Fruit fly (Drosophila melanogaster) whole organism, adult: ENCODE data around the gene RpL35.
A peak's percentile ranks its signal among the peaks of the same experiment; 100 is the strongest.

ENCODE experiments used
- CG11617 ChIP-seq: fragments of 200-800 bp; sonication (Bioruptor generic); optimal IDR thresholded peaks from 2 replicates; lab custom pipeline; 2017; ENCODE audit warnings: mild to moderate bottlenecking, missing biosample characterization, missing genetic modification reagents, missing genetic modification characterization
- CG12768 ChIP-seq: fragments of 200-800 bp; sonication (Bioruptor generic); optimal IDR thresholded peaks from 2 replicates; lab custom pipeline; 2017; ENCODE audit warnings: missing biosample characterization, missing genetic modification characterization, mild to moderate bottlenecking, moderate library complexity, missing genetic modification reagents
- CG14711 ChIP-seq: fragments of 200-800 bp; sonication (Bioruptor generic); optimal IDR thresholded peaks from 2 replicates; lab custom pipeline; 2018; ENCODE audit warnings: missing biosample characterization, mild to moderate bottlenecking, missing genetic modification characterization, moderate library complexity
- CG1620 ChIP-seq: fragments of 200-800 bp; sonication (Bioruptor generic); optimal IDR thresholded peaks from 2 replicates; lab custom pipeline; 2016; ENCODE audit warnings: missing biosample characterization, missing genetic modification characterization
- CG33017 ChIP-seq: fragments of 200-800 bp; sonication (Bioruptor generic); optimal IDR thresholded peaks from 2 replicates; lab custom pipeline; 2018; ENCODE audit warnings: missing biosample characterization, mild to moderate bottlenecking, missing genetic modification characterization, moderate library complexity
- CG5204 ChIP-seq: fragments of 200-800 bp; sonication (Bioruptor generic); optimal IDR thresholded peaks from 2 replicates; lab custom pipeline; 2016; ENCODE audit warnings: missing biosample characterization, missing genetic modification characterization
- CG7045 ChIP-seq: fragments of 200-800 bp; sonication (Bioruptor generic); optimal IDR thresholded peaks from 2 replicates; lab custom pipeline; 2017; ENCODE audit warnings: missing biosample characterization, mild to moderate bottlenecking, missing genetic modification characterization
- CG7101 ChIP-seq: fragments of 200-800 bp; sonication (Bioruptor generic); optimal IDR thresholded peaks from 2 replicates; lab custom pipeline; 2018; ENCODE audit warnings: missing biosample characterization, mild to moderate bottlenecking, missing genetic modification characterization, moderate library complexity
- Clk ChIP-seq: fragments of 200-800 bp; sonication (Bioruptor generic); optimal IDR thresholded peaks from 2 replicates; lab custom pipeline; 2017; ENCODE audit warnings: missing biosample characterization, missing genetic modification characterization
- Crg-1 ChIP-seq: fragments of 200-800 bp; sonication (Bioruptor generic); optimal IDR thresholded peaks from 2 replicates; lab custom pipeline; 2016; ENCODE audit warnings: missing biosample characterization, missing genetic modification characterization
- Hr96 ChIP-seq: fragments of 200-800 bp; sonication (Bioruptor generic); optimal IDR thresholded peaks from 2 replicates; lab custom pipeline; 2016; ENCODE audit warnings: missing biosample characterization, missing genetic modification characterization
- Mnt ChIP-seq: fragments of 200-800 bp; sonication (Bioruptor generic); optimal IDR thresholded peaks from 2 replicates; lab custom pipeline; 2016; ENCODE audit warnings: missing biosample characterization, mild to moderate bottlenecking, missing genetic modification characterization
- bab1 ChIP-seq: fragments of 200-800 bp; sonication (Bioruptor generic); optimal IDR thresholded peaks from 3 replicates; lab custom pipeline; 2019; ENCODE audit warnings: missing biosample characterization, mild to moderate bottlenecking, missing genetic modification characterization, moderate library complexity
- cic ChIP-seq: fragments of 200-800 bp; sonication (Bioruptor generic); optimal IDR thresholded peaks from 2 replicates; lab custom pipeline; 2017; ENCODE audit warnings: missing biosample characterization, mild to moderate bottlenecking, missing genetic modification characterization, moderate library complexity
- cnc ChIP-seq, 2 experiments: fragments of >200 bp; optimal IDR thresholded peaks; 2 replicates each; lab custom pipeline; 2017
- kay ChIP-seq: fragments of 200-800 bp; sonication (Bioruptor generic); peaks from one replicate; lab custom pipeline; 2016; ENCODE audit warnings: missing biosample characterization, missing genetic modification characterization, borderline replicate concordance
- ovo ChIP-seq: fragments of 200-800 bp; sonication (Bioruptor generic); optimal IDR thresholded peaks from 2 replicates; lab custom pipeline; 2016; ENCODE audit warnings: missing biosample characterization, missing genetic modification characterization
- pad ChIP-seq: fragments of 200-800 bp; sonication (Bioruptor generic); optimal IDR thresholded peaks from 3 replicates; lab custom pipeline; 2017; ENCODE audit warnings: missing biosample characterization, missing genetic modification characterization, mild to moderate bottlenecking, moderate library complexity, missing genetic modification reagents
- tj ChIP-seq: fragments of 200-800 bp; sonication (Bioruptor generic); optimal IDR thresholded peaks from 3 replicates; lab custom pipeline; 2017; ENCODE audit warnings: missing biosample characterization, mild to moderate bottlenecking, missing genetic modification characterization, moderate library complexity
- toe ChIP-seq: fragments of 200-800 bp; sonication (Bioruptor generic); optimal IDR thresholded peaks from 2 replicates; lab custom pipeline; 2016; ENCODE audit warnings: missing biosample characterization, missing genetic modification characterization

RpL35 gene

dm6 chrX:5672243-5673051, at the start of gene RpL35:
Gene RpL35, plus strand, starts transcription at chrX:5672401.
- TF ChIP-seq CG1620 (GFP tag; lab: Kevin White, UChicago) = peak; percentile 49
- TF ChIP-seq Clk (GFP tag; lab: Kevin White, UChicago) = no peak
- peak; percentile 53 for TF ChIP-seq tj (GFP tag; lab: Kevin White, UChicago)
- TF ChIP-seq toe (GFP tag; lab: Kevin White, UChicago) = peak; percentile 21
- peak; percentile 83 for TF ChIP-seq Hr96 (GFP tag; lab: Kevin White, UChicago)
- TF ChIP-seq CG7045 (GFP tag; lab: Kevin White, UChicago) = no peak
- no peak for TF ChIP-seq CG33017 (tag; lab: Kevin White, UChicago)
- TF ChIP-seq cic = no peak
- TF ChIP-seq CG5204 (GFP tag; lab: Kevin White, UChicago) = no peak
- TF ChIP-seq CG14711 (tag; lab: Kevin White, UChicago) = peak; percentile 40
- TF ChIP-seq CG7101 (tag; lab: Kevin White, UChicago) = peak; percentile 71
- no peak for TF ChIP-seq cnc (optimal IDR thresholded peaks at IDR 0.05; lab: Kevin White, UChicago)
- peak; percentile 34 for TF ChIP-seq CG12768 (GFP tag; lab: Kevin White, UChicago)
- peak; percentile 55 for TF ChIP-seq pad (GFP tag; lab: Kevin White, UChicago)
- TF ChIP-seq CG11617 = peak; percentile 76
- peak; percentile 78 for TF ChIP-seq Crg-1 (GFP tag; lab: Kevin White, UChicago)
- TF ChIP-seq kay (GFP tag; lab: Kevin White, UChicago) = no peak
- peak; percentile 45 for TF ChIP-seq ovo (GFP tag; lab: Kevin White, UChicago)
- TF ChIP-seq bab1 (GFP tag; lab: Kevin White, UChicago) = peak; percentile 84
- TF ChIP-seq Mnt (GFP tag; lab: Kevin White, UChicago) = peak; percentile 96

dm6 chrX:5634714-5635113, 37.5 kb upstream of the RpL35 start:
- TF ChIP-seq CG7101 (tag; lab: Kevin White, UChicago) = no peak
- no peak for TF ChIP-seq cnc (optimal IDR thresholded peaks at IDR 0.05; lab: Kevin White, UChicago)
- no peak for TF ChIP-seq bab1 (GFP tag; lab: Kevin White, UChicago)
- TF ChIP-seq CG14711 (tag; lab: Kevin White, UChicago) = no peak
- TF ChIP-seq CG7045 (GFP tag; lab: Kevin White, UChicago) = no peak
- TF ChIP-seq Hr96 (GFP tag; lab: Kevin White, UChicago) = no peak
- TF ChIP-seq CG5204 (GFP tag; lab: Kevin White, UChicago) = no peak
- no peak for TF ChIP-seq tj (GFP tag; lab: Kevin White, UChicago)
- TF ChIP-seq kay (GFP tag; lab: Kevin White, UChicago) = no peak
- TF ChIP-seq CG11617 = no peak
- TF ChIP-seq CG12768 (GFP tag; lab: Kevin White, UChicago) = no peak
- TF ChIP-seq toe (GFP tag; lab: Kevin White, UChicago) = no peak
- no peak for TF ChIP-seq cic
- TF ChIP-seq CG1620 (GFP tag; lab: Kevin White, UChicago) = no peak
- TF ChIP-seq Clk (GFP tag; lab: Kevin White, UChicago) = no peak
- TF ChIP-seq CG33017 (tag; lab: Kevin White, UChicago) = no peak
- no peak for TF ChIP-seq Mnt (GFP tag; lab: Kevin White, UChicago)
- no peak for TF ChIP-seq ovo (GFP tag; lab: Kevin White, UChicago)
- TF ChIP-seq Crg-1 (GFP tag; lab: Kevin White, UChicago) = no peak
- TF ChIP-seq pad (GFP tag; lab: Kevin White, UChicago) = no peak

- TF ChIP-seq tj (GFP tag; lab: Kevin White, UChicago) (no peak), pad (GFP tag; lab: Kevin White, UChicago) (peak; percentile 94)
These were observed 35.6 kb upstream of the RpL35 start for dm6 chrX:5636529-5637099.

- peak; percentile 92 for TF ChIP-seq pad (GFP tag; lab: Kevin White, UChicago)
- no peak for TF ChIP-seq cic
These were observed 34.7 kb upstream of the RpL35 start for dm6 chrX:5637543-5637942.

- peak; percentile 15 for TF ChIP-seq CG5204 (GFP tag; lab: Kevin White, UChicago)
- TF ChIP-seq toe (GFP tag; lab: Kevin White, UChicago) = no peak
- no peak for TF ChIP-seq CG14711 (tag; lab: Kevin White, UChicago)
- TF ChIP-seq CG7045 (GFP tag; lab: Kevin White, UChicago) = peak; percentile 30
- peak; percentile 26 for TF ChIP-seq CG12768 (GFP tag; lab: Kevin White, UChicago)
- no peak for TF ChIP-seq ovo (GFP tag; lab: Kevin White, UChicago)
- peak; percentile 35 for TF ChIP-seq CG33017 (tag; lab: Kevin White, UChicago)
- peak; percentile 9 for TF ChIP-seq Clk (GFP tag; lab: Kevin White, UChicago)
These were observed 33.6 kb upstream of the RpL35 start for dm6 chrX:5638588-5638987.

- TF ChIP-seq CG33017 (tag; lab: Kevin White, UChicago) (no peak), CG14711 (tag; lab: Kevin White, UChicago) (no peak), CG7045 (GFP tag; lab: Kevin White, UChicago) (no peak), pad (GFP tag; lab: Kevin White, UChicago) (no peak), cnc (optimal IDR thresholded peaks at IDR 0.05; lab: Kevin White, UChicago) (no peak), tj (GFP tag; lab: Kevin White, UChicago) (no peak), CG5204 (GFP tag; lab: Kevin White, UChicago) (no peak), CG12768 (GFP tag; lab: Kevin White, UChicago) (no peak), Crg-1 (GFP tag; lab: Kevin White, UChicago) (no peak), ovo (GFP tag; lab: Kevin White, UChicago) (no peak), cic (no peak), CG11617 (no peak), kay (GFP tag; lab: Kevin White, UChicago) (no peak), Clk (GFP tag; lab: Kevin White, UChicago) (no peak), Mnt (GFP tag; lab: Kevin White, UChicago) (no peak), CG1620 (GFP tag; lab: Kevin White, UChicago) (no peak), CG7101 (tag; lab: Kevin White, UChicago) (no peak), toe (GFP tag; lab: Kevin White, UChicago) (no peak)
These were observed 33.1 kb upstream of the RpL35 start for dm6 chrX:5639083-5639482.
